Worm (Caenorhabditis elegans): ENCODE results near the gene unc-45.

unc-45 gene

ce11 chrIII:526824-527223 is 35.5 kb downstream of the unc-45 start, which contains the start of gene T22F7.4:
TSS of gene T22F7.4 (minus strand) at chrIII:526924.
- no peak for TF ChIP-seq unc-55 (GFP tag; optimal IDR thresholded peaks at IDR 0.05)
- TF ChIP-seq madf-2 (tag; optimal IDR thresholded peaks at IDR 0.05), result no peak
- TF ChIP-seq unc-86 (tag; optimal IDR thresholded peaks at IDR 0.05), result no peak
- TF ChIP-seq ceh-48 (tag; optimal IDR thresholded peaks at IDR 0.05), result no peak
- TF ChIP-seq unc-3 (GFP tag; conservative IDR thresholded peaks at IDR 0.05), result no peak
- no peak for TF ChIP-seq unc-3 (tag; optimal IDR thresholded peaks at IDR 0.05)
- no peak for TF ChIP-seq lin-11 (tag; optimal IDR thresholded peaks at IDR 0.05)
- no peak for TF ChIP-seq dve-1 (tag; optimal IDR thresholded peaks at IDR 0.05)
- no peak for TF ChIP-seq pha-4 (tag; optimal IDR thresholded peaks at IDR 0.05)
- no peak for TF ChIP-seq zip-5 (tag; optimal IDR thresholded peaks at IDR 0.05)
- no peak for TF ChIP-seq npax-4 (tag; optimal IDR thresholded peaks at IDR 0.05)
- no peak for TF ChIP-seq ceh-18 (tag; optimal IDR thresholded peaks at IDR 0.05)
- no peak for TF ChIP-seq ets-4 (tag; optimal IDR thresholded peaks at IDR 0.05)
- TF ChIP-seq pag-3 (tag; optimal IDR thresholded peaks at IDR 0.05; ENCODE audit: borderline replicate concordance), result no peak

ce11 chrIII:530899-531298 is 39.6 kb downstream of the unc-45 start:
- no peak for TF ChIP-seq ceh-30 (tag; optimal IDR thresholded peaks at IDR 0.05)
- no peak for TF ChIP-seq sdc-2 (tag; optimal IDR thresholded peaks at IDR 0.05)
- no peak for TF ChIP-seq elt-2 (tag; optimal IDR thresholded peaks at IDR 0.05)
- TF ChIP-seq ahr-1 (tag; optimal IDR thresholded peaks at IDR 0.05), result no peak
- TF ChIP-seq tbx-2 (tag; optimal IDR thresholded peaks at IDR 0.05), result no peak
- no peak for TF ChIP-seq unc-55 (GFP tag; optimal IDR thresholded peaks at IDR 0.05)
- TF ChIP-seq dve-1 (tag; optimal IDR thresholded peaks at IDR 0.05), result no peak
- no peak for TF ChIP-seq ztf-16 (tag; optimal IDR thresholded peaks at IDR 0.05)
- TF ChIP-seq ceh-9 (tag; optimal IDR thresholded peaks at IDR 0.05), result no peak
- no peak for TF ChIP-seq C08G9.2 (tag; optimal IDR thresholded peaks at IDR 0.05)
- TF ChIP-seq hlh-8 (tag; optimal IDR thresholded peaks at IDR 0.05), result no peak
- no peak for TF ChIP-seq ceh-45 (GFP tag; IDR thresholded peaks at IDR 0.05)
- TF ChIP-seq fkh-6 (tag; optimal IDR thresholded peaks at IDR 0.05), result no peak
- no peak for TF ChIP-seq madf-2 (tag; optimal IDR thresholded peaks at IDR 0.05)

ce11 chrIII:532152-532551 is 40.8 kb downstream of the unc-45 start:
- TF ChIP-seq gmeb-2 (tag; optimal IDR thresholded peaks at IDR 0.05) (no peak), K09A11.1 (tag; optimal IDR thresholded peaks at IDR 0.05; ENCODE audit: insufficient read depth) (no peak), ahr-1 (tag; optimal IDR thresholded peaks at IDR 0.05) (no peak), hlh-30 (tag; optimal IDR thresholded peaks at IDR 0.05; ENCODE audit: insufficient read depth) (no peak), sdc-2 (tag; optimal IDR thresholded peaks at IDR 0.05) (no peak), lim-6 (tag; optimal IDR thresholded peaks at IDR 0.05) (no peak), ceh-30 (tag; optimal IDR thresholded peaks at IDR 0.05) (no peak), C08G9.2 (tag; optimal IDR thresholded peaks at IDR 0.05) (no peak), T23F11.4 (GFP tag; optimal IDR thresholded peaks at IDR 0.05) (no peak), lin-11 (tag; optimal IDR thresholded peaks at IDR 0.05) (no peak), dmd-4 (tag; optimal IDR thresholded peaks at IDR 0.05; ENCODE audit: borderline replicate concordance) (no peak), C38D4.7 (GFP tag; optimal IDR thresholded peaks at IDR 0.05) (no peak)

- TF ChIP-seq che-1 (tag; optimal IDR thresholded peaks at IDR 0.05) (peak; percentile 50), sox-2 (GFP tag; IDR thresholded peaks at IDR 0.05) (peak; percentile 42; the same call in 1 of the 2 replicates), ref-2 (tag; optimal IDR thresholded peaks at IDR 0.05) (peak; percentile 60), ceh-6 (GFP tag; optimal IDR thresholded peaks at IDR 0.05) (peak; percentile 75), elt-2 (tag; optimal IDR thresholded peaks at IDR 0.05) (peak; percentile 78), nhr-232 (tag; optimal IDR thresholded peaks at IDR 0.05) (peak; percentile 55), ztf-16 (tag; optimal IDR thresholded peaks at IDR 0.05) (no peak), hlh-6 (tag; optimal IDR thresholded peaks at IDR 0.05) (peak; percentile 27), dmd-4 (tag; optimal IDR thresholded peaks at IDR 0.05; ENCODE audit: borderline replicate concordance) (no peak), hlh-30 (tag; optimal IDR thresholded peaks at IDR 0.05; ENCODE audit: insufficient read depth) (no peak), ama-1 (optimal IDR thresholded peaks at IDR 0.05) (no peak), Y22D7AL.16 (tag; optimal IDR thresholded peaks at IDR 0.05) (peak; percentile 24), hlh-13 (GFP tag; optimal IDR thresholded peaks at IDR 0.05) (peak; percentile 47), ceh-19 (GFP tag; optimal IDR thresholded peaks at IDR 0.05) (peak; percentile 67), tbx-2 (tag; optimal IDR thresholded peaks at IDR 0.05) (peak; percentile 7), gmeb-2 (tag; optimal IDR thresholded peaks at IDR 0.05) (peak; percentile 67), fkh-10 (GFP tag; optimal IDR thresholded peaks at IDR 0.05) (no peak), hlh-8 (tag; optimal IDR thresholded peaks at IDR 0.05) (peak; percentile 38), F13H6.1 (tag; optimal IDR thresholded peaks at IDR 0.05) (peak; percentile 13), unc-55 (GFP tag; optimal IDR thresholded peaks at IDR 0.05) (no peak), dve-1 (tag; optimal IDR thresholded peaks at IDR 0.05) (peak; percentile 20), odd-2 (tag; optimal IDR thresholded peaks at IDR 0.05) (no peak)
Observed at ce11 chrIII:535266-536107, 44.1 kb downstream of the unc-45 start.
